Worm (Caenorhabditis elegans) whole organism, L4/young adult: ENCODE results near the gene mog-2.

Source experiments
- W03F9.2 ChIP-seq: fragments of 150-350 bp; optimal IDR thresholded peaks from 2 replicates; lab custom pipeline; 2014; ENCODE audit warnings: missing biosample characterization, missing genetic modification characterization
- him-1 ChIP-seq: sonication (generic microtip); optimal IDR thresholded peaks from 2 replicates; lab custom pipeline; 2016; ENCODE audit warnings: missing genotype, missing genetic modification reagents, missing genetic modification characterization, missing compliant biosample characterization

DNA sequence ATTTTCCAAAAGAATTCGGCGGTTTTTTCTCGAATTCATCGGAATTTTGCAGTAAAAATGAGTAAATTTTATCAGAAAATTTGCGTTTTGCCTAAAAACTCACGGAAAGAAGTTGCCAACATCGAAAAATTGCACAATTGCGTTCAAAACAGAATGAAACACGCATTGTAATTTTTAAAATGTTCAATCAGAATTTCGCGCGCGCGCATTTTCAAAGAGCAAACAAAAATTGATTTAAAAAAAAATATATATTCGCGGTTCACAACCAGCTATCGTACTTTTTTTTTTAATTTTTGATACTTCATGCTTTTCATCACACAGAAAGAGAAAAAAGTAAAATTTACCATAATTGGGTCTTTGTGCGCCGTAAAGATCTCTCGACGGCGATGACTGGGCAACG lies 50.7 kb downstream of the mog-2 start:
- TF ChIP-seq him-1 (no peak), W03F9.2 (tag; lab: Kevin White, UChicago) (no peak)
